Worm (Caenorhabditis elegans) whole organism, L2 larva: ENCODE data around the gene cest-28.

ENCODE experiments used
- R02D3.7 ChIP-seq: fragments of 150-350 bp; optimal IDR thresholded peaks from 2 replicates; lab custom pipeline; 2014; ENCODE audit warnings: missing biosample characterization, missing genetic modification characterization
- ZK546.5 ChIP-seq: sonication (generic microtip); optimal IDR thresholded peaks from 2 replicates; lab custom pipeline; 2017; ENCODE audit warnings: missing biosample characterization, missing genetic modification characterization
- blmp-1 ChIP-seq: sonication (generic microtip); optimal IDR thresholded peaks from 2 replicates; lab custom pipeline; 2017; ENCODE audit warnings: missing genetic modification characterization, mild to moderate bottlenecking, missing compliant biosample characterization, antibody characterized with exemption, moderate library complexity; ENCODE audit not compliant: insufficient read depth
- ceh-82 ChIP-seq: fragments of 150-350 bp; optimal IDR thresholded peaks from 2 replicates; lab custom pipeline; 2014; ENCODE audit warnings: missing biosample characterization, missing genetic modification characterization
- fos-1 ChIP-seq: fragments of 150-350 bp; optimal IDR thresholded peaks from 2 replicates; lab custom pipeline; 2014; ENCODE audit warnings: missing biosample characterization, missing genetic modification characterization
- lsy-2 ChIP-seq, 2 experiments: fragments of 150-350 bp in 1 of 2; sonication (generic microtip) in 1 of 2; optimal IDR thresholded peaks; 2 replicates each; lab custom pipeline; 2014 to 2017; ENCODE audit warnings: missing biosample characterization in 2 of 2, missing genetic modification characterization in 2 of 2
- mbf-1 ChIP-seq: sonication (generic microtip); optimal IDR thresholded peaks from 2 replicates; lab custom pipeline; 2017; ENCODE audit warnings: missing biosample characterization, missing genetic modification characterization
- nhr-11 ChIP-seq: fragments of 150-350 bp; optimal IDR thresholded peaks from 2 replicates; lab custom pipeline; 2014; ENCODE audit warnings: missing biosample characterization, missing genetic modification characterization
- nhr-237 ChIP-seq: fragments of 150-350 bp; optimal IDR thresholded peaks from 2 replicates; lab custom pipeline; 2014; ENCODE audit warnings: missing biosample characterization, missing genetic modification characterization
- nhr-77 ChIP-seq: fragments of 150-350 bp; optimal IDR thresholded peaks from 2 replicates; lab custom pipeline; 2014; ENCODE audit warnings: missing biosample characterization, missing genetic modification characterization
- skn-1 ChIP-seq: sonication (generic microtip); optimal IDR thresholded peaks from 2 replicates; lab custom pipeline; 2017; ENCODE audit warnings: missing biosample characterization, missing genetic modification characterization
- snpc-4 ChIP-seq: fragments of 150-350 bp; optimal IDR thresholded peaks from 2 replicates; lab custom pipeline; 2014; ENCODE audit warnings: missing biosample characterization, missing genetic modification characterization
- unc-62 ChIP-seq: fragments of 150-350 bp; optimal IDR thresholded peaks from 2 replicates; lab custom pipeline; 2014; ENCODE audit warnings: missing biosample characterization, missing genetic modification reagents, missing genetic modification characterization
- ztf-4 ChIP-seq: fragments of 150-350 bp; optimal IDR thresholded peaks from 2 replicates; lab custom pipeline; 2014; ENCODE audit warnings: missing biosample characterization, missing genetic modification characterization

- TF ChIP-seq unc-62, result no peak
- no peak for TF ChIP-seq ceh-82 (tag; lab: Kevin White, UChicago)
- no peak for TF ChIP-seq ztf-4 (tag; lab: Kevin White, UChicago)
- no peak for TF ChIP-seq R02D3.7 (tag; lab: Kevin White, UChicago)
- no peak for TF ChIP-seq lsy-2 (tag; optimal IDR thresholded peaks at IDR 0.05; lab: Kevin White, UChicago)
- no peak for TF ChIP-seq skn-1
- no peak for TF ChIP-seq blmp-1 (tag; lab: Kevin White, UChicago)
- TF ChIP-seq nhr-11 (tag; lab: Kevin White, UChicago), result no peak
- TF ChIP-seq fos-1 (tag; lab: Kevin White, UChicago), result no peak
- no peak for TF ChIP-seq nhr-237 (tag; lab: Kevin White, UChicago)
- TF ChIP-seq snpc-4 (tag; lab: Kevin White, UChicago), result no peak
- TF ChIP-seq nhr-77 (tag; lab: Kevin White, UChicago), result no peak
- no peak for TF ChIP-seq mbf-1 (tag; lab: Kevin White, UChicago)
- TF ChIP-seq ZK546.5 (tag; lab: Kevin White, UChicago), result no peak
Observed at ce11 chrV:6697552-6697951, 27.9 kb downstream of the cest-28 start, which contains the start of gene W02F12.2.
